Fruit fly (Drosophila melanogaster) whole organism, pupa: Measurements from ENCODE around the gene Ubx.

Experiments
- CG10348 ChIP-seq: fragments of 200-800 bp; sonication (Bioruptor generic); IDR thresholded peaks from 2 replicates; pipeline ENCODE4 v1.3.6; 2022; ENCODE audit warnings: missing biosample characterization, missing genetic modification characterization
- CG12605 ChIP-seq: fragments of 200-800 bp; sonication (Bioruptor generic); IDR thresholded peaks from 2 replicates; pipeline ENCODE4 v1.3.6; 2022; ENCODE audit warnings: missing biosample characterization, missing genetic modification characterization
- CG13204 ChIP-seq: fragments of 200-800 bp; sonication (Bioruptor generic); optimal IDR thresholded peaks from 2 replicates; lab custom pipeline; 2018; ENCODE audit warnings: missing biosample characterization, mild to moderate bottlenecking, missing genetic modification characterization, moderate library complexity
- CG14655 ChIP-seq: fragments of 200-800 bp; sonication (Bioruptor generic); optimal IDR thresholded peaks from 3 replicates; lab custom pipeline; 2017; ENCODE audit warnings: mild to moderate bottlenecking, missing biosample characterization, missing genetic modification reagents, missing genetic modification characterization
- CG15710 ChIP-seq: fragments of 200-800 bp; sonication (Bioruptor generic); optimal IDR thresholded peaks from 2 replicates; lab custom pipeline; 2018; ENCODE audit warnings: missing biosample characterization, mild to moderate bottlenecking, missing genetic modification characterization, moderate library complexity
- CG17806 ChIP-seq: fragments of 200-800 bp; sonication (Bioruptor generic); optimal IDR thresholded peaks from 2 replicates; lab custom pipeline; 2018; ENCODE audit warnings: missing biosample characterization, mild to moderate bottlenecking, missing genetic modification characterization, moderate library complexity
- CG32121 ChIP-seq: fragments of 200-800 bp; sonication (Bioruptor generic); IDR thresholded peaks from 2 replicates; pipeline ENCODE4 v1.3.6; 2022; ENCODE audit warnings: missing biosample characterization, missing genetic modification characterization
- CG34367 ChIP-seq: fragments of 200-800 bp; sonication (Bioruptor generic); optimal IDR thresholded peaks from 2 replicates; lab custom pipeline; 2018; ENCODE audit warnings: missing biosample characterization, mild to moderate bottlenecking, missing genetic modification characterization
- CG4496 ChIP-seq: fragments of 200-800 bp; sonication (Bioruptor generic); IDR thresholded peaks from 3 replicates; pipeline ENCODE4 v1.3.6; 2022; ENCODE audit warnings: missing biosample characterization, missing genetic modification characterization
- CG8159 ChIP-seq: fragments of 200-800 bp; sonication (Bioruptor generic); optimal IDR thresholded peaks from 3 replicates; lab custom pipeline; 2018; ENCODE audit warnings: missing biosample characterization, mild to moderate bottlenecking, missing genetic modification characterization, moderate library complexity
- CG8301 ChIP-seq: fragments of 200-800 bp; sonication (Bioruptor generic); optimal IDR thresholded peaks from 2 replicates; lab custom pipeline; 2018; ENCODE audit warnings: missing biosample characterization, mild to moderate bottlenecking, missing genetic modification characterization
- CG9948 ChIP-seq: fragments of 200-800 bp; sonication (Bioruptor generic); optimal IDR thresholded peaks from 2 replicates; lab custom pipeline; 2018; ENCODE audit warnings: missing biosample characterization, mild to moderate bottlenecking, missing genetic modification characterization, moderate library complexity
- D1 ChIP-seq: fragments of 200-800 bp; sonication (Bioruptor generic); optimal IDR thresholded peaks from 2 replicates; lab custom pipeline; 2018; ENCODE audit warnings: missing biosample characterization, mild to moderate bottlenecking, missing genetic modification characterization, moderate library complexity
- EcR ChIP-seq: fragments of 200-800 bp; sonication (Bioruptor generic); optimal IDR thresholded peaks from 3 replicates; lab custom pipeline; 2019; ENCODE audit warnings: missing biosample characterization, missing genetic modification characterization, mild to moderate bottlenecking, moderate library complexity, missing genetic modification reagents
- Ets98B ChIP-seq: fragments of 200-800 bp; sonication (Bioruptor generic); IDR thresholded peaks from 2 replicates; pipeline ENCODE4 v1.3.6; 2022; ENCODE audit warnings: missing biosample characterization, missing genetic modification characterization
- Pif1A ChIP-seq: fragments of 200-800 bp; sonication (Bioruptor generic); optimal IDR thresholded peaks from 3 replicates; lab custom pipeline; 2016; ENCODE audit warnings: missing biosample characterization, missing genetic modification characterization
- Pif1B ChIP-seq: fragments of 200-800 bp; sonication (Bioruptor generic); optimal IDR thresholded peaks from 3 replicates; lab custom pipeline; 2016; ENCODE audit warnings: missing biosample characterization, missing genetic modification characterization
- Snoo ChIP-seq: fragments of 200-800 bp; sonication (Bioruptor generic); optimal IDR thresholded peaks from 3 replicates; lab custom pipeline; 2017; ENCODE audit warnings: missing biosample characterization, mild to moderate bottlenecking, missing genetic modification characterization, inconsistent platforms
- fd96Ca ChIP-seq: fragments of 200-800 bp; sonication (Bioruptor generic); IDR thresholded peaks from 3 replicates; pipeline ENCODE4 v1.3.6; 2022; ENCODE audit warnings: missing biosample characterization, missing genetic modification characterization
- gl ChIP-seq: fragments of 200-800 bp; sonication (Bioruptor generic); optimal IDR thresholded peaks from 2 replicates; lab custom pipeline; 2018; ENCODE audit warnings: missing biosample characterization, mild to moderate bottlenecking, missing genetic modification characterization
- rn ChIP-seq: fragments of 200-800 bp; sonication (Bioruptor generic); IDR thresholded peaks from 2 replicates; pipeline ENCODE4 v1.3.6; 2022; ENCODE audit warnings: missing biosample characterization, missing genetic modification characterization

Ubx gene

dm6 chr3R:16700915-16701314 lies 33.3 kb downstream of the Ubx start:
- TF ChIP-seq CG8159 (tag; lab: Kevin White, UChicago), result no peak
- TF ChIP-seq Pif1A (GFP tag; lab: Kevin White, UChicago), result no peak
- no peak for TF ChIP-seq CG12605
- no peak for TF ChIP-seq CG14655 (GFP tag; lab: Kevin White, UChicago)
- TF ChIP-seq CG9948 (tag; lab: Kevin White, UChicago), result no peak
- no peak for TF ChIP-seq CG4496 (GFP tag; lab: Robert Waterston, UW)
- TF ChIP-seq gl (tag; lab: Kevin White, UChicago), result no peak
- no peak for TF ChIP-seq CG32121
- TF ChIP-seq Snoo (tag; lab: Kevin White, UChicago), result no peak
- no peak for TF ChIP-seq CG13204 (GFP tag; lab: Kevin White, UChicago)
- TF ChIP-seq rn (GFP tag; lab: Robert Waterston, UW), result no peak
- TF ChIP-seq EcR (GFP tag; lab: Kevin White, UChicago), result no peak
- TF ChIP-seq CG10348 (GFP tag; lab: Robert Waterston, UW), result no peak
- TF ChIP-seq CG15710, result no peak

dm6 chr3R:16682901-16683300 lies 51.3 kb downstream of the Ubx start:
- TF ChIP-seq gl (tag; lab: Kevin White, UChicago) (no peak), CG17806 (tag; lab: Kevin White, UChicago) (no peak), Snoo (tag; lab: Kevin White, UChicago) (no peak), CG32121 (no peak), D1 (tag; lab: Kevin White, UChicago) (no peak), CG12605 (no peak), Ets98B (GFP tag; lab: Robert Waterston, UW) (no peak), Pif1B (no peak), CG8159 (tag; lab: Kevin White, UChicago) (no peak), CG15710 (no peak), CG14655 (GFP tag; lab: Kevin White, UChicago) (no peak)

DNA sequence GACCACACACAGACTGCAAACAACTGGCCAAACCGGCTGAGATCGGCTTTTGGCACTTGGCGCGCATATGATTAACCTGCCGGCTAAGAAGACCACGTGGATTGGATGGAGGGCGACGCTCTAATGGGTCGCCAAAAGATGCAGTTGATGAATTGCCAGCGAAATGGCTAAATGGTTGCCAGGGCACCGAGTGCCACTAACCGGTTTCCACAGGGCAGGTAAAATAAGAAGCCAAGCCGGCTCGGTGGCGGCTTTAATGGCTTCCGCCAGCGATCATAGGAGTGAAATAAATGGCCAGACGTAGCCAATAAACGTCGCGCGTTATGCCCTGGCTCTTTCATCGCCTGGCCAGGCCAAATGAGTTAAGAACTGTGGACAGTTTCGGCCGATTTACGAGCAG lies 56.3 kb downstream of the Ubx start:
- TF ChIP-seq Pif1A (GFP tag; lab: Kevin White, UChicago) (no peak), CG14655 (GFP tag; lab: Kevin White, UChicago) (no peak), D1 (tag; lab: Kevin White, UChicago) (no peak), fd96Ca (GFP tag; lab: Robert Waterston, UW) (no peak), CG9948 (tag; lab: Kevin White, UChicago) (no peak), CG32121 (no peak), CG8159 (tag; lab: Kevin White, UChicago) (no peak), EcR (GFP tag; lab: Kevin White, UChicago) (no peak)

DNA sequence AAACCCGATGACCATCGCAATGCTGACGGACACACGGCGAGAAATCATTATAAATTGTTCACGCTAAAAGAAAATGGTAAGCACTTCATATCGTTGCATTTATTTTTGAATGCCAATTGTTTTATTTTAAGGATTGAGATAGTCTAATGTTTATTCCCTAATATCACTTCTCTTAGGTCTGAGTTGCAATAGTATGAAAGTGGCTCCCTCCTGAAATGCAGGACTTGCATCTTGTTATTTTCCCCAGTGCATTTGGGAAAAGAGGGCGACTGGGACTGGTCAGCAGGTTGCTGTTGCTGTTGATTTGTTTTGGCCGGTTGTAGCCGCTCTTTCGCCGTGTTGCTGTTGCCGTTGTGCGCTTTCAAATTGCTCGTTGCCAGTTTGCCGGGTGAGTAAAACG lies 57.7 kb downstream of the Ubx start:
- TF ChIP-seq CG15710, result no peak
- TF ChIP-seq CG10348 (GFP tag; lab: Robert Waterston, UW), result no peak
- no peak for TF ChIP-seq CG32121
- 0 out of 3 replicates have a peak, but pooled peaks have one; percentile 36 for TF ChIP-seq fd96Ca (GFP tag; lab: Robert Waterston, UW)
- TF ChIP-seq gl (tag; lab: Kevin White, UChicago), result no peak
- TF ChIP-seq rn (GFP tag; lab: Robert Waterston, UW), result no peak
- TF ChIP-seq CG14655 (GFP tag; lab: Kevin White, UChicago), result peak; percentile 19
- peak; percentile 33 for TF ChIP-seq CG8159 (tag; lab: Kevin White, UChicago)
- no peak for TF ChIP-seq Ets98B (GFP tag; lab: Robert Waterston, UW)
- no peak for TF ChIP-seq CG12605
- no peak for TF ChIP-seq EcR (GFP tag; lab: Kevin White, UChicago)
- TF ChIP-seq CG13204 (GFP tag; lab: Kevin White, UChicago), result no peak
- TF ChIP-seq CG8301 (tag; lab: Kevin White, UChicago), result peak; percentile 20
- TF ChIP-seq D1 (tag; lab: Kevin White, UChicago), result no peak
- TF ChIP-seq Snoo (tag; lab: Kevin White, UChicago), result no peak
- TF ChIP-seq CG17806 (tag; lab: Kevin White, UChicago), result no peak
- no peak for TF ChIP-seq Pif1A (GFP tag; lab: Kevin White, UChicago)
- TF ChIP-seq CG4496 (GFP tag; lab: Robert Waterston, UW), result no peak
- TF ChIP-seq CG34367, result no peak
- TF ChIP-seq Pif1B, result no peak
- TF ChIP-seq CG9948 (tag; lab: Kevin White, UChicago), result peak; percentile 0

- TF ChIP-seq CG4496 (GFP tag; lab: Robert Waterston, UW) (no peak), CG8159 (tag; lab: Kevin White, UChicago) (no peak), CG14655 (GFP tag; lab: Kevin White, UChicago) (peak; percentile 22)
These were observed 61.0 kb downstream of the Ubx start for dm6 chr3R:16673184-16673583.

DNA sequence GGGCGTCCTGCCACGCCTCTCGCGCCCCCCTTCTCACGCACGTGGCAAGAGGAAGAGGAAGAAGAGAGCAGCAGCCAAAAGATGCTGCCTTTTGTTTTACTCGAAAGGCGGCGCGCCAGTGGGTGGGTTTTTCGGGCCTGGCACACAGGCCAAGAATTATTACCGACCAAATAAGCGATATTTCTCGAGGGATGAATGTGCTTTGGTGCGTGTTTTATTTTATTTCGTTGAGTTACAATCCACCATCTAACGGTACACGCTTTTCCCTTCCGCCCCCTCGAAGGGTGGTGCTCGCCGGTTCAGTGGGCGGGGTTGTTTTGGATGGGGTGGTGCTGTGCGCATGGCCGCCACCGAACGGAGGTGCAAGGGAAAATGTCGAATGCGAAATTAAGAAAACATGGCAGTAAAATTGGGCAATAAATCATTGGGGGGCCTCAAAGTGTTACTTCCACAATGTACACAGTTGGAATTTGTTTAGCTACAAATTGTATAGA lies 62.0 kb downstream of the Ubx start:
- no peak for TF ChIP-seq gl (tag; lab: Kevin White, UChicago)
- no peak for TF ChIP-seq CG8159 (tag; lab: Kevin White, UChicago)
- TF ChIP-seq CG4496 (GFP tag; lab: Robert Waterston, UW), result no peak
- TF ChIP-seq CG8301 (tag; lab: Kevin White, UChicago), result no peak
- no peak for TF ChIP-seq CG17806 (tag; lab: Kevin White, UChicago)
- TF ChIP-seq CG14655 (GFP tag; lab: Kevin White, UChicago), result no peak
- TF ChIP-seq fd96Ca (GFP tag; lab: Robert Waterston, UW), result no peak
- no peak for TF ChIP-seq EcR (GFP tag; lab: Kevin White, UChicago)
- no peak for TF ChIP-seq CG34367
- TF ChIP-seq CG9948 (tag; lab: Kevin White, UChicago), result no peak
- TF ChIP-seq CG12605, result no peak
- TF ChIP-seq Pif1A (GFP tag; lab: Kevin White, UChicago), result no peak
- TF ChIP-seq Pif1B, result no peak
- TF ChIP-seq CG15710, result no peak
- TF ChIP-seq CG32121, result no peak
